Worm (Caenorhabditis elegans) whole organism, L1 larva: Measurements from ENCODE around the gene pfkb-1.2.

Experiments used
- aly-2 ChIP-seq: fragments of 150-350 bp; optimal IDR thresholded peaks from 2 replicates; lab custom pipeline; 2014; ENCODE audit warnings: missing biosample characterization, missing genetic modification characterization
- ceh-8 ChIP-seq: fragments of 200-800 bp; sonication (Bioruptor generic); optimal IDR thresholded peaks from 2 replicates; lab custom pipeline; 2018; ENCODE audit warnings: mild to moderate bottlenecking, missing genetic modification characterization, moderate library complexity, missing compliant biosample characterization
- ces-1 ChIP-seq: fragments of 150-350 bp; optimal IDR thresholded peaks from 2 replicates; lab custom pipeline; 2014; ENCODE audit warnings: missing biosample characterization, missing genetic modification reagents, missing genetic modification characterization
- dpl-1 ChIP-seq, 3 experiments: fragments of 150-350 bp in 2 of 3; sonication (generic microtip) in 1 of 3; optimal IDR thresholded peaks; 2 replicates each; lab custom pipeline; 2014 to 2017; ENCODE audit warnings: missing biosample characterization in 3 of 3, missing genetic modification characterization in 3 of 3, missing genetic modification reagents in 3 of 3
- lin-39 ChIP-seq: fragments of 150-350 bp; optimal IDR thresholded peaks from 2 replicates; lab custom pipeline; 2014; ENCODE audit warnings: missing biosample characterization, missing genetic modification reagents, missing genetic modification characterization
- nhr-11 ChIP-seq: fragments of 150-350 bp; optimal IDR thresholded peaks from 2 replicates; lab custom pipeline; 2014; ENCODE audit warnings: missing biosample characterization, missing genetic modification characterization
- nhr-237 ChIP-seq: fragments of 150-350 bp; optimal IDR thresholded peaks from 2 replicates; lab custom pipeline; 2014; ENCODE audit warnings: missing biosample characterization, missing genetic modification characterization
- nhr-76 ChIP-seq: sonication (generic microtip); optimal IDR thresholded peaks from 2 replicates; lab custom pipeline; 2017; ENCODE audit warnings: missing biosample characterization, missing genetic modification characterization
- nhr-84 ChIP-seq: sonication (generic microtip); optimal IDR thresholded peaks from 2 replicates; lab custom pipeline; 2017; ENCODE audit warnings: missing biosample characterization, missing genetic modification characterization
- nhr-85 ChIP-seq: sonication (generic microtip); peaks from one replicate; lab custom pipeline; 2016; ENCODE audit warnings: missing genetic modification characterization, inconsistent platforms, missing compliant biosample characterization
- sox-4 ChIP-seq: sonication (generic microtip); optimal IDR thresholded peaks from 2 replicates; lab custom pipeline; 2016; ENCODE audit warnings: missing genetic modification characterization, missing compliant biosample characterization
- swsn-7 ChIP-seq: sonication (generic microtip); optimal IDR thresholded peaks from 2 replicates; lab custom pipeline; 2016; ENCODE audit warnings: missing genetic modification characterization, missing compliant biosample characterization
- unc-62 ChIP-seq: fragments of 150-350 bp; optimal IDR thresholded peaks from 2 replicates; lab custom pipeline; 2014; ENCODE audit warnings: missing biosample characterization, missing genetic modification reagents, missing genetic modification characterization
- ztf-11 ChIP-seq, 2 experiments: sonication (generic microtip); optimal IDR thresholded peaks; 2 replicates each; lab custom pipeline; 2016 to 2017; ENCODE audit warnings: missing genetic modification characterization in 2 of 2, missing biosample characterization in 1 of 2, missing compliant biosample characterization in 1 of 2

ce11 chrIV:5939122-5939521, 2.6 kb upstream of the pfkb-1.2 start, which contains the start of gene mcu-1:
- no peak for TF ChIP-seq ztf-11 (tag; optimal IDR thresholded peaks at IDR 0.05; lab: Kevin White, UChicago)
- peak; percentile 97 for TF ChIP-seq nhr-85 (tag; lab: Kevin White, UChicago)
- TF ChIP-seq nhr-76 = no peak
- no peak for TF ChIP-seq nhr-11
- no peak for TF ChIP-seq ces-1
- no peak for TF ChIP-seq aly-2 (tag; lab: Kevin White, UChicago)
- TF ChIP-seq swsn-7 = no peak
- TF ChIP-seq sox-4 = no peak
- no peak for TF ChIP-seq nhr-84 (tag; lab: Kevin White, UChicago)
- peak in 1 of 3 experiments; percentile 3 for TF ChIP-seq dpl-1 (GFP tag; optimal IDR thresholded peaks at IDR 0.05; lab: Kevin White, UChicago)
- no peak for TF ChIP-seq unc-62 (GFP tag; lab: Kevin White, UChicago)
- no peak for TF ChIP-seq nhr-237
- TF ChIP-seq lin-39 (tag; lab: Kevin White, UChicago) = no peak
- TF ChIP-seq ceh-8 = no peak
